Worm (Caenorhabditis elegans) whole organism, L3 larva: ENCODE results near the gene nhr-142.

ENCODE experiments used
- R02D3.7 ChIP-seq: fragments of 150-350 bp; optimal IDR thresholded peaks from 2 replicates; lab custom pipeline; 2014; ENCODE audit warnings: missing biosample characterization, missing genetic modification characterization
- ZK546.5 ChIP-seq: sonication (generic microtip); optimal IDR thresholded peaks from 2 replicates; lab custom pipeline; 2017; ENCODE audit warnings: missing biosample characterization, missing genetic modification characterization
- aly-2 ChIP-seq: fragments of 150-350 bp; optimal IDR thresholded peaks from 2 replicates; lab custom pipeline; 2014; ENCODE audit warnings: missing biosample characterization, missing genetic modification characterization
- ceh-28 ChIP-seq: fragments of 150-350 bp; optimal IDR thresholded peaks from 2 replicates; lab custom pipeline; 2014; ENCODE audit warnings: missing biosample characterization, missing genetic modification reagents, missing genetic modification characterization
- ceh-9 ChIP-seq: sonication (generic microtip); optimal IDR thresholded peaks from 2 replicates; lab custom pipeline; 2018; ENCODE audit warnings: missing biosample characterization, missing genetic modification characterization
- daf-12 ChIP-seq: fragments of 150-350 bp; optimal IDR thresholded peaks from 2 replicates; lab custom pipeline; 2014; ENCODE audit warnings: missing biosample characterization, missing genetic modification reagents, missing genetic modification characterization
- egl-27 ChIP-seq: sonication (generic microtip); optimal IDR thresholded peaks from 4 replicates; lab custom pipeline; 2017; ENCODE audit warnings: missing biosample characterization, missing genetic modification reagents, missing genetic modification characterization
- elt-1 ChIP-seq: fragments of 150-350 bp; optimal IDR thresholded peaks from 2 replicates; lab custom pipeline; 2014; ENCODE audit warnings: missing biosample characterization, missing genetic modification characterization
- elt-2 ChIP-seq: sonication (generic microtip); optimal IDR thresholded peaks from 2 replicates; lab custom pipeline; 2016; ENCODE audit warnings: missing genetic modification reagents, mild to moderate bottlenecking, missing genetic modification characterization, missing compliant biosample characterization
- elt-3 ChIP-seq, 3 experiments: fragments of 150-350 bp in 1 of 3; sonication (generic microtip) in 2 of 3; optimal IDR thresholded peaks; 2 replicates in 2 of 3; 4 replicates in 1 of 3; lab custom pipeline; 2014 to 2017; ENCODE audit warnings: missing biosample characterization in 3 of 3, missing genetic modification characterization in 3 of 3
- fkh-10 ChIP-seq: sonication (generic microtip); optimal IDR thresholded peaks from 2 replicates; lab custom pipeline; 2017; ENCODE audit warnings: missing biosample characterization, missing genetic modification reagents, missing genetic modification characterization
- fos-1 ChIP-seq: fragments of 150-350 bp; optimal IDR thresholded peaks from 2 replicates; lab custom pipeline; 2014; ENCODE audit warnings: missing biosample characterization, missing genetic modification characterization
- hmg-11 ChIP-seq: sonication (generic microtip); optimal IDR thresholded peaks from 2 replicates; lab custom pipeline; 2016; ENCODE audit warnings: missing genetic modification characterization, missing compliant biosample characterization
- lin-15B ChIP-seq: fragments of 150-350 bp; optimal IDR thresholded peaks from 2 replicates; lab custom pipeline; 2014; ENCODE audit warnings: missing biosample characterization, missing genetic modification characterization
- lin-39 ChIP-seq: fragments of 150-350 bp; optimal IDR thresholded peaks from 2 replicates; lab custom pipeline; 2018; ENCODE audit warnings: missing biosample characterization, missing genetic modification reagents, missing genetic modification characterization
- lsy-12 ChIP-seq: sonication (generic microtip); optimal IDR thresholded peaks from 2 replicates; lab custom pipeline; 2016; ENCODE audit warnings: mild to moderate bottlenecking, missing genetic modification characterization, missing compliant biosample characterization
- mdl-1 ChIP-seq: fragments of 150-350 bp; optimal IDR thresholded peaks from 2 replicates; lab custom pipeline; 2014; ENCODE audit warnings: missing biosample characterization, missing genetic modification characterization
- mml-1 ChIP-seq: fragments of 150-350 bp; sonication (generic microtip); optimal IDR thresholded peaks from 3 replicates; lab custom pipeline; 2014; ENCODE audit warnings: missing biosample characterization, missing genetic modification characterization
- nhr-11 ChIP-seq: fragments of 150-350 bp; optimal IDR thresholded peaks from 2 replicates; lab custom pipeline; 2014; ENCODE audit warnings: missing biosample characterization, missing genetic modification characterization
- nhr-12 ChIP-seq: fragments of 150-350 bp; optimal IDR thresholded peaks from 2 replicates; lab custom pipeline; 2014; ENCODE audit warnings: missing biosample characterization, missing genetic modification characterization
- nhr-23 ChIP-seq: fragments of 150-350 bp; optimal IDR thresholded peaks from 2 replicates; lab custom pipeline; 2014; ENCODE audit warnings: missing biosample characterization, missing genetic modification reagents, missing genetic modification characterization
- nhr-237 ChIP-seq: fragments of 150-350 bp; optimal IDR thresholded peaks from 2 replicates; lab custom pipeline; 2014; ENCODE audit warnings: missing biosample characterization, missing genetic modification characterization
- nhr-25 ChIP-seq: sonication (generic microtip); optimal IDR thresholded peaks from 2 replicates; lab custom pipeline; 2017; ENCODE audit warnings: missing biosample characterization, missing genetic modification characterization
- nhr-28 ChIP-seq: fragments of 150-350 bp; optimal IDR thresholded peaks from 2 replicates; lab custom pipeline; 2014; ENCODE audit warnings: missing biosample characterization, missing genetic modification characterization
- nhr-43 ChIP-seq: sonication (generic microtip); optimal IDR thresholded peaks from 2 replicates; lab custom pipeline; 2016; ENCODE audit warnings: mild to moderate bottlenecking, missing genetic modification characterization, missing compliant biosample characterization; ENCODE audit not compliant: poor library complexity, severe bottlenecking
- nhr-67 ChIP-seq: fragments of 150-350 bp; optimal IDR thresholded peaks from 2 replicates; lab custom pipeline; 2014; ENCODE audit warnings: missing biosample characterization, missing genetic modification characterization
- nhr-76 ChIP-seq: fragments of 150-350 bp; sonication (generic microtip); optimal IDR thresholded peaks from 5 replicates; lab custom pipeline; 2014; ENCODE audit warnings: missing biosample characterization, missing genetic modification characterization
- pha-4 ChIP-seq: fragments of 150-350 bp; optimal IDR thresholded peaks from 2 replicates; lab custom pipeline; 2014; ENCODE audit warnings: missing biosample characterization, missing genetic modification reagents, missing genetic modification characterization
- pqm-1 ChIP-seq: fragments of 150-350 bp; optimal IDR thresholded peaks from 2 replicates; lab custom pipeline; 2017; ENCODE audit warnings: missing biosample characterization, missing genetic modification characterization, inconsistent platforms
- sea-2 ChIP-seq: fragments of 150-350 bp; sonication (generic microtip); optimal IDR thresholded peaks from 4 replicates; lab custom pipeline; 2014; ENCODE audit warnings: missing biosample characterization, missing genetic modification reagents, missing genetic modification characterization
- snpc-4 ChIP-seq: fragments of 150-350 bp; optimal IDR thresholded peaks from 2 replicates; lab custom pipeline; 2014; ENCODE audit warnings: missing biosample characterization, missing genetic modification characterization
- tbx-2 ChIP-seq: sonication (generic microtip); optimal IDR thresholded peaks from 2 replicates; lab custom pipeline; 2016; ENCODE audit warnings: mild to moderate bottlenecking, missing genetic modification characterization, missing compliant biosample characterization
- unc-62 ChIP-seq: fragments of 150-350 bp; sonication (generic microtip); optimal IDR thresholded peaks from 4 replicates; lab custom pipeline; 2014; ENCODE audit warnings: missing biosample characterization, missing genetic modification reagents, missing genetic modification characterization

nhr-142 gene

DNA sequence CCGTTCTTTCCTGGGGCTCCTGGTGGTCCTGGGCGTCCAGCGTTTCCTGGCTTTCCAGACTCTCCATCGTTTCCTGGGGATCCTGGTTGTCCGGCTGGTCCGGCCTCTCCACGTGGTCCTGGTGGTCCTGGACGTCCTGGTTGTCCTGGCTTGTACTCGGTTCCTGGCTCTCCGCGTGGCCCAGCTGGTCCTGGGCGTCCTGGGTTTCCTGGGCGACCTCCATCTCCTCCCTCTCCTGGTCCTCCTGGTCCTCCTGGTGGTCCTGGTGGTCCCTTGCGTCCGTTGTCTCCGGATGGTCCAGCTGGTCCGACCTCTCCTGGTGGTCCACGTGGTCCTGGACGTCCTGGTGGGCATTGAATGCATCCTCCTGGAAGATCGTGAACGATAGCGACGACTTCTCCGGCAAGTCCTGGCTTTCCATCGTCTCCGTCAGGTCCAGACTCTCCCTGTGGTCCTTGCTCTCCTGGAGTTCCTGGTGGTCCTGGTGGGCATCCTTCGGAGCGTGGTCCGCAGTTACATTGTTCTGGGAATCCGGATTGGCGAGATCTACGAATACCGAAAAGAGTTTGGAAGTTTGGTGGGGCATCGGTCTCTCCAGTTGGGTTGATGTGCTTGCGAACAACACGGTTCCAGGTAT, 45.7 kb upstream of the nhr-142 start:
- TF ChIP-seq elt-3 (tag; optimal IDR thresholded peaks at IDR 0.05; lab: Kevin White, UChicago): no peak
- TF ChIP-seq nhr-23 (tag; lab: Kevin White, UChicago): no peak

DNA sequence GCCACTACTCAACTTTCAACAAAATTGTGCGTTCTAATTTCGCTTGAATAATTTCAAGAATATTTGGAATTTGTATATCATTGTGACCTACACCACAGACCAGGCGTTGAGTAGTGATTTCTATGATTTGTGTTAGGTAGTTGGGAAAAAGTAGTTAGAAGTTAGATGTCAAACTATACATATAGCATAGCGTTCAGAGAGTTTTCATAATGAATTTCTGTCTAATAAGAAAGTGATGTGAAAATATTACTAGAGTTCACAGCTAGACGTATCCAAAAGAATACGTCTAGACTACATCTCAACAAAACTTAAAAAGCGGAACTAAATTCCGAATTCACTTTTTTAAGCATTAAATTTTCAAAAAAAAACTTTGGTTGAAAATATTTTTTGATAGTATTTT, 45.0 kb upstream of the nhr-142 start:
- TF ChIP-seq elt-2 (no peak), nhr-28 (no peak), snpc-4 (no peak), mml-1 (tag; lab: Kevin White, UChicago) (no peak), pha-4 (tag; lab: Kevin White, UChicago) (no peak), unc-62 (no peak), ceh-9 (tag; lab: Kevin White, UChicago) (no peak), tbx-2 (tag; lab: Kevin White, UChicago) (no peak), egl-27 (tag; lab: Kevin White, UChicago) (no peak), nhr-43 (no peak), nhr-67 (tag; lab: Kevin White, UChicago) (no peak), nhr-25 (tag; lab: Kevin White, UChicago) (no peak), R02D3.7 (tag; lab: Kevin White, UChicago) (no peak), lin-15B (tag; lab: Kevin White, UChicago) (no peak), ZK546.5 (tag; lab: Kevin White, UChicago) (no peak), lsy-12 (tag; lab: Kevin White, UChicago) (no peak), ceh-28 (tag; lab: Kevin White, UChicago) (no peak), elt-1 (tag; lab: Kevin White, UChicago) (no peak), aly-2 (tag; lab: Kevin White, UChicago) (no peak)

DNA sequence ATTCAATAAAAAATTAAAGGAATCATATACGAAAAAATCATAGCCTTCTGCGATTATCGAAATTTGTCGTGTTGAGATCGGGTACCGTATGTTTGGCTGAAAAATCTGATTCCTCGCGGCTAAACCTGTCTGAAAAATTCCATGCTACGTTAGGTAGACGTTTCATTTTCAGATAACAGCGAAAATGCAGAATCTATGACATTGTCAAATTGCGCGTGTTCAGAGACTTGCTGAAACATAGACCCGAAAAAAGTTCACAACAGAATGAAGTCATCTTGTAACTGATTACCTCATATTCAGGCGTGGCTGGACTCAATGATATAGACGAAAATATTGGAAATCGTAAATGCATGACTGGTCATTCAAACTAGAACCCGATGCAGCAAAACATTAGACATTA, 43.2 kb upstream of the nhr-142 start, which contains the start of gene srh-76:
Gene srh-76 (plus strand): TSS at position 301 of the 400 bp plus-strand sequence.
- TF ChIP-seq ZK546.5 (tag; lab: Kevin White, UChicago): no peak
- TF ChIP-seq daf-12 (tag; lab: Kevin White, UChicago): no peak
- no peak for TF ChIP-seq nhr-76 (tag; lab: Kevin White, UChicago)
- no peak for TF ChIP-seq nhr-67 (tag; lab: Kevin White, UChicago)
- no peak for TF ChIP-seq mml-1 (tag; lab: Kevin White, UChicago)

DNA sequence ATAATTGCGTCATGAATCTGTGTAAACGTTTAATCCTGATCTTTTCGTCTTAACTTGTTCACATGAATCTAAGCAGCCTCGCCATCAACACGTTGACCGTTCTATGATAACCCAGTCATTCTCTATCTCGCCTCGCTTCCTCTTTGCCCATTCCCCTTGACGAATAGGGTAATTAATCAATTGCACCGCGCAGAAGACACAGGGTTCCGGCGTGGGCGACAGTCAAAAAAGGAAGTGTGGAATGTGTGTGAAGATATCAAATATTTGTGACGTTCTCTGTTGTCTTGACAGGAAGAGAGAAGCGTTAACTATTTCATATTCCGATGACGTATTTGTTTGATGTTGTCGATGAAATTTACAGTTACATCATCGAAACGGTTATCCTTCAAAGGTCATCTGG, 42.4 kb upstream of the nhr-142 start:
- TF ChIP-seq nhr-43 (peak; percentile 82), R02D3.7 (tag; lab: Kevin White, UChicago) (no peak), unc-62 (peak; percentile 72), elt-1 (tag; lab: Kevin White, UChicago) (no peak), lin-39 (tag; lab: Kevin White, UChicago) (peak; percentile 44), hmg-11 (tag; lab: Kevin White, UChicago) (no peak), nhr-237 (tag; lab: Kevin White, UChicago) (no peak), nhr-12 (tag; lab: Kevin White, UChicago) (no peak), ZK546.5 (tag; lab: Kevin White, UChicago) (no peak), fos-1 (tag; lab: Kevin White, UChicago) (no peak), egl-27 (tag; lab: Kevin White, UChicago) (no peak), nhr-76 (tag; lab: Kevin White, UChicago) (no peak), snpc-4 (no peak), pqm-1 (tag; lab: Kevin White, UChicago) (no peak), ceh-28 (tag; lab: Kevin White, UChicago) (peak; percentile 54), sea-2 (GFP tag; lab: Kevin White, UChicago) (no peak), fkh-10 (no peak), nhr-23 (tag; lab: Kevin White, UChicago) (peak; percentile 81), ceh-9 (tag; lab: Kevin White, UChicago) (no peak), lin-15B (tag; lab: Kevin White, UChicago) (no peak), elt-3 (tag; optimal IDR thresholded peaks at IDR 0.05; lab: Kevin White, UChicago) (peak in 2 of 3 experiments; percentile 59 to 66), aly-2 (tag; lab: Kevin White, UChicago) (peak; percentile 27), nhr-11 (tag; lab: Kevin White, UChicago) (no peak), nhr-25 (tag; lab: Kevin White, UChicago) (peak; percentile 89)
- TF ChIP-seq, all 47 proteins: peak for 8

DNA sequence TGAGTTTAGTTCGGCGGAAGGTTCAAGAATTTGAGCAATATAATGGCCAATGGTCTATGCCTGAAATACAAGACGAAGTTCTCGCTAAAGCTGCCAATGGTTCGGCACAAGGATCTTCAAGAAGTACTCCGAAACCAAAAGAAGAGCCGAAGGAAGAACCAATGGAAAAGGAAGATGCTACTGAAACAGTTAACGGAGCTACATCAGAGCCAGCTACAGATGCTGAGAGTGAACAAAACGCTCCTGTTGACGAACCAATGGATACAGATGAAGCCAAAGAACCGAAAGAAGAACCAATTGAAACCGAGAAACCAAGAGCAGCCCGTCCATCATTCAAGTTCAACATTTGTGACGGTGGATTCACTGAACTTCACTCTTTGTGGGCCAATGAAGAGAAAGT, 40.9 kb upstream of the nhr-142 start:
- TF ChIP-seq nhr-12 (tag; lab: Kevin White, UChicago) (no peak), mdl-1 (tag; lab: Kevin White, UChicago) (no peak)
